Fruit fly (Drosophila melanogaster) whole organism: ENCODE data around the gene skd.

Source experiments
- CG8478 ChIP-seq: fragments of >200 bp; optimal IDR thresholded peaks from 2 replicates; lab custom pipeline; 2018; ENCODE audit warnings: inconsistent platforms
- Dll ChIP-seq: fragments of >200 bp; optimal IDR thresholded peaks from 2 replicates; lab custom pipeline; 2017
- EcR ChIP-seq, 2 experiments: fragments of >200 bp; optimal IDR thresholded peaks; 2 replicates each; lab custom pipeline; 2017; ENCODE audit warnings: missing biosample characterization in 2 of 2, missing genetic modification characterization in 2 of 2, missing genetic modification reagents in 2 of 2
- pan ChIP-seq: fragments of >200 bp; optimal IDR thresholded peaks from 2 replicates; lab custom pipeline; 2017
- psq ChIP-seq: fragments of >200 bp; optimal IDR thresholded peaks from 2 replicates; lab custom pipeline; 2017
- usp ChIP-seq: fragments of >200 bp; optimal IDR thresholded peaks from 2 replicates; lab custom pipeline; 2017; ENCODE audit warnings: missing biosample characterization, missing genetic modification characterization, mixed read lengths

Gene skd

dm6 chr3L:21047037-21047436, 19.8 kb upstream of the skd start:
- TF ChIP-seq usp (GFP tag; lab: Kevin White, UChicago) (no peak), pan (no peak), EcR (GFP tag; optimal IDR thresholded peaks at IDR 0.05; lab: Kevin White, UChicago) (no peak), CG8478 (no peak), Dll (no peak), psq (lab: Kevin White, UChicago) (no peak)

DNA sequence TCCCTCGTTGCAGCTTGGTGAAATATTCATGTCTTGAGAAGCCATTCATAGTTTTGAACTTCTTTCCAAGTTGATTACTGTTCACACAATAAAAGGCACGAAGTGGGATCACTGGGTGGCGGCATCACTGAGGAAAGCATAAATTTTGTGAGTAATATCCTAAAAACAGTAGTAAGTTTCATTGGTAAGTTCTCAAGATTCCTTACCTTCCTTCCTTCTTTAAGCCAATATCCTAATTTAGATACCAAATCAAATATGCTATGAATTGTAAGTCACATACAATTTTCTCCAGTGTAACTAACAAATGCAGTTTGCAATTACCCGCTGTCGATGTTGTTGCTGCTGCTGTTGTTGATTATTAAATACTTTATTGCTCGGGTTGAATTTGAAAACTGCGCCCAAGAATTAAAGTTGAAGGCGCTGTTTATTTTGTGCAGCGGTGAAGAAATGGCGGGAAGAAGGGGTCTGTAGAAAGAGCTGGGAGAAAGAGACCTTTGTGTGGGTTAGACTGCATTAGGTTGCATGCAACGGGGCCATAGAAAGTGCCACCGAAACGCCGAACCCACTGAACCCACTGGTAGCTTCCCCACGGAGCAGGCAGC, 19.0 kb upstream of the skd start:
- no peak for TF ChIP-seq psq (lab: Kevin White, UChicago)
- TF ChIP-seq pan = no peak
- no peak for TF ChIP-seq CG8478
- TF ChIP-seq usp (GFP tag; lab: Kevin White, UChicago) = no peak
- no peak for TF ChIP-seq EcR (GFP tag; optimal IDR thresholded peaks at IDR 0.05; lab: Kevin White, UChicago)
- TF ChIP-seq Dll = no peak

DNA sequence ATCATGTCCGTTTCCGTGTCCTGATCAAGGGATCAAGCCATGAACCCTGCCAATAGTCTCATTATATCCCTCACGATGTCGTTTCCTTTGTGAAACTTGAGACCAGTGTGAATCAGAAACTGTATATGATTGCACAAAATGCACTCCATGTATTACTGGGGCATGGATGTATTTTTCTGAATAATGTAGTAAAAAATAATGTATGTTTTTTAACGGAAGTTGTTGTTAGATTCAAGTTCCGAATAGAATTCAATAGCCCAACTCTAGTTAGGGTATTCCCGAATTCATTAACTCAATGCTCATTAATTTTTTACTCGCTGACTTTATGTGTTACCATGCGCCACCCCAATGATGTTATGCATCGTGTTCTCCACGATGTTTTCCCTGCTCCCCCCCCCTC, 17.5 kb upstream of the skd start:
- no peak for TF ChIP-seq usp (GFP tag; lab: Kevin White, UChicago)
- TF ChIP-seq CG8478 = no peak
- TF ChIP-seq EcR (GFP tag; optimal IDR thresholded peaks at IDR 0.05; lab: Kevin White, UChicago) = no peak
- TF ChIP-seq Dll = no peak
- no peak for TF ChIP-seq pan

dm6 chr3L:21043894-21044682, 16.9 kb upstream of the skd start:
- no peak for TF ChIP-seq Dll
- peak in 1 of 2 experiments; percentile 20 for TF ChIP-seq EcR (GFP tag; optimal IDR thresholded peaks at IDR 0.05; lab: Kevin White, UChicago)

DNA sequence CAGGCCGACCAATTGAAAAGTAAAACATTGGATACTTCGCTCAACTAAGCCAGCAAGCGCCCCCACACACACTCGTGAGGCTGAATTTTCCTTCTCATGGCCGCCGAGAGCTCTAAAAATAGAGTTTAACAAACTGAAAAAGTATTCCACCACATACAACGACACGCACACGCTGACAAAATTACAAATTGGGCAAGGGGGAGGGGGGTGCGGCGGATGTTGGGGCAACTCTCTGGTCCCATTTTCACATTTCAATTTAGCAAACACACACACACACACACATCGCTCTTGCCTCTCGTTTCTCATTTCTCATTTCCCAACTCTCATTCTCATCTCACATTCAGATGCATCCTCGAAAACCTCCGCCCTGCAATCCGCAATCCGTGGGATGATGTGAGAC, 16.2 kb upstream of the skd start:
- TF ChIP-seq Dll (no peak), CG8478 (no peak), usp (GFP tag; lab: Kevin White, UChicago) (no peak), EcR (GFP tag; optimal IDR thresholded peaks at IDR 0.05; lab: Kevin White, UChicago) (no peak), pan (no peak), psq (lab: Kevin White, UChicago) (no peak)

DNA sequence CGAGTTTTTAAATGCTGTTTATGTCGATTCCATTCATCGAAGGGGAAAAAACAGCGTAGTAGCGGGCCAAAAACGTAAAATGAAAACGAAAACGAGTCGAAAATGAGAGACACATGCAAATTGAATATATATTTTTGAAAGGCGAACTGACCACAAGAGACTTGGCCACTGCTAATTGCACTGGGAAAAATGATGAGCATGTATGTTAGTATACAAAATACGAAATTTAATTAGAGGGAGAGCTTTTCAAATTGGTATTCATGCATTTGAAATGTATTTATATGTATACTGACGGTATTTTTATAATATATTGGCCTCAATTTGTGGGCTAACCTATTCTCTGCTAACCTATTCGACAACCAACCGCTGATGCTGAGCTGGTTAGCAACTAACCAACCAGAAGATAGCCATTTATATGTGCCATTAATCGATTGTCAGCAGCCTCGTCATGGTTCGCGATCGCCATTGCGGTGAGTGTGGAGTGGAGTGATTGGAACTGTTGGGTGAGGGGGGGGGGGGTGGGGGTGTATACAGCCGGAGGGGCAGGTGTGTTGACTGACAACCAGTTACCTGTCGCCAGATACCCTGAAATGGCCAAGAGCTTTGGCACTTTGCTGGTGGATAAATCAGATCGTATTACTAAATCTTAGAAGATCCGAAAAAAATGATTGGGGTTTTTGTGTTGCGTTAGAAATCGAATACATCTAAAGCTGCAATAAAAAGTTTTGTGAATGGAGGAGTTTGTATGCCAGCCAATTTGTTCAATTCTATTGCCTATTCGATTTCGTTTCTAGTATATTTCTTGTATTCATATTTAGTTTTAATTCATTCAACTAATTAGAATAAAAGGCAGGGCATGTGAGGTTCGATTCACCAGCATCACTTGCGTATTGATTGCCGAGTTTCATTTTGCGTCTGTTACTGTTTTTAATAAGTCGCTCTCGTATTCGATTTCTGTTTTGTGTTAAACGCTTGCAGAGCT, 15.0 kb upstream of the skd start:
- TF ChIP-seq psq (lab: Kevin White, UChicago) (no peak), Dll (no peak), CG8478 (no peak), pan (no peak), usp (GFP tag; lab: Kevin White, UChicago) (no peak), EcR (GFP tag; optimal IDR thresholded peaks at IDR 0.05; lab: Kevin White, UChicago) (no peak)

dm6 chr3L:21040831-21041230, 13.6 kb upstream of the skd start:
- TF ChIP-seq psq (lab: Kevin White, UChicago) (no peak), CG8478 (no peak), usp (GFP tag; lab: Kevin White, UChicago) (no peak), Dll (no peak), pan (no peak), EcR (GFP tag; optimal IDR thresholded peaks at IDR 0.05; lab: Kevin White, UChicago) (no peak)

dm6 chr3L:21037404-21037803, 10.2 kb upstream of the skd start:
- TF ChIP-seq psq (lab: Kevin White, UChicago) (no peak), Dll (no peak), CG8478 (no peak), usp (GFP tag; lab: Kevin White, UChicago) (no peak), pan (no peak), EcR (GFP tag; optimal IDR thresholded peaks at IDR 0.05; lab: Kevin White, UChicago) (no peak)

dm6 chr3L:21036257-21036957, 9.2 kb upstream of the skd start:
- no peak for TF ChIP-seq CG8478
- no peak for TF ChIP-seq EcR (GFP tag; optimal IDR thresholded peaks at IDR 0.05; lab: Kevin White, UChicago)
- no peak for TF ChIP-seq psq (lab: Kevin White, UChicago)
- no peak for TF ChIP-seq Dll
- TF ChIP-seq pan = no peak
- no peak for TF ChIP-seq usp (GFP tag; lab: Kevin White, UChicago)

dm6 chr3L:21035231-21035630, 8.0 kb upstream of the skd start:
- TF ChIP-seq EcR (GFP tag; optimal IDR thresholded peaks at IDR 0.05; lab: Kevin White, UChicago) (no peak), psq (lab: Kevin White, UChicago) (no peak), CG8478 (no peak), pan (no peak), usp (GFP tag; lab: Kevin White, UChicago) (no peak), Dll (no peak)

DNA sequence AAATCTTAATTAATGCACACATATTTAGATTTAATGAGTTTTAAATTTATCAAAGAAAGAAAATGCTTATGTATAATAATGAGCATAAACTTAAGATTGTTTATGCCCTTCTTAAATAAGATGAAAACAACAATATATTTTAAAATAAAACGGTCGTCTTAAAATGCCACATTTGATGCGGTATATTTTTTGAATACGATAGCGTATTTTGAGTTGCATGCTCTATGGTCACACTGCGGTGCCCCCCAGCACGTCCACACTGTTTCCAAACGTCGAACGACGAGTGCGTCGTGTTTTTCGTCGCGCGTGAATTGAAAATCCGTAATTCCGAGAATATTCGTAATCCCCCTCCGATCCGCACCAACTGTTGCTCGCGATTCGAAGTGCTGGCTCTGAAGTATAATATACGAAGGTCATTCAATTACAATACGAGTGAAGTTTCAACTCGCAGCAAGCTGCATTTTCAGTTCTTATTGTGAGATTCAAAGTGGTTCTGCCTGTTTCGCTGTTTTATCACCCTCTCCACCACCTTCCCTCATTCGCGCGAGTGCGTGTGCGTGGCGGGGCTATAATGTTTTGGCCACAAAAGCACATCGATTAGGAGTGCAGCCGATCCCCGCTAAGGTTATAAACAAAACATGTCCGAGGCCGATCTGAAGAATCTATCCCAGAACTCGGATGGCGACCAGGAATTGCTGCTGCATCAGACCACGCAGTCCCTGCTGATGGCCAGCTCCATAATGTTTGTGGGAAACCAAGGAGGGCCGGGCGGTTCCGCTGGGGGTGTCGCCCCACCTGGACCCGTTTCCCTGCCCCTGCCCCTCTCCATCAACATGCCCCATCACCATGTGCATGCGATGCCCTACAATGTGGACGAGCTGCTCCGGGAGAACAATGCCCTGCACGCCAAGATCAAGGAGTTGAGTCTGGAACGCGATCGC, 7.3 kb upstream of the skd start, which contains the start of gene siz:
Gene siz, plus strand, starts transcription at position 255 of the 941 bp plus-strand sequence.
- TF ChIP-seq Dll (no peak), CG8478 (no peak), pan (no peak), psq (lab: Kevin White, UChicago) (no peak), EcR (GFP tag; optimal IDR thresholded peaks at IDR 0.05; lab: Kevin White, UChicago) (no peak), usp (GFP tag; lab: Kevin White, UChicago) (no peak)
